Worm (Caenorhabditis elegans) whole organism, early embryonic: ENCODE results near the gene gcn-1.

Experiments used
- tbx-37 ChIP-seq: fragments of 200-800 bp; sonication (Bioruptor generic); conservative IDR thresholded peaks from 2 replicates; pipeline ENCODE4 v1.3.6; 2022; ENCODE audit warnings: missing genetic modification reagents, missing genetic modification characterization, missing compliant biosample characterization

gcn-1 gene

ce11 chrIII:2245727-2246126 lies 94.0 kb downstream of the gcn-1 start, which contains the start of gene srd-67:
Gene srd-67 (minus strand): TSS chrIII:2245827.
- TF ChIP-seq tbx-37, result no peak
